Worm (Caenorhabditis elegans) whole organism, L3 larva: ENCODE measurements around the gene daf-37.

ENCODE experiments used
- R02D3.7 ChIP-seq: fragments of 150-350 bp; optimal IDR thresholded peaks from 2 replicates; lab custom pipeline; 2014; ENCODE audit warnings: missing biosample characterization, missing genetic modification characterization
- ZK546.5 ChIP-seq: sonication (generic microtip); optimal IDR thresholded peaks from 2 replicates; lab custom pipeline; 2017; ENCODE audit warnings: missing biosample characterization, missing genetic modification characterization
- ama-1 ChIP-seq: fragments of 150-350 bp; optimal IDR thresholded peaks from 2 replicates; lab custom pipeline; 2018
- ceh-16 ChIP-seq: sonication (generic microtip); optimal IDR thresholded peaks from 2 replicates; lab custom pipeline; 2017; ENCODE audit warnings: missing biosample characterization, missing genetic modification characterization
- ceh-82 ChIP-seq: fragments of 150-350 bp; optimal IDR thresholded peaks from 2 replicates; lab custom pipeline; 2014; ENCODE audit warnings: missing biosample characterization, missing genetic modification characterization
- ceh-9 ChIP-seq: sonication (generic microtip); optimal IDR thresholded peaks from 2 replicates; lab custom pipeline; 2018; ENCODE audit warnings: missing biosample characterization, missing genetic modification characterization
- egl-27 ChIP-seq: sonication (generic microtip); optimal IDR thresholded peaks from 4 replicates; lab custom pipeline; 2017; ENCODE audit warnings: missing biosample characterization, missing genetic modification reagents, missing genetic modification characterization
- egl-5 ChIP-seq: fragments of 150-350 bp; optimal IDR thresholded peaks from 2 replicates; lab custom pipeline; 2017; ENCODE audit warnings: missing biosample characterization, missing genetic modification reagents, missing genetic modification characterization, inconsistent platforms
- elt-1 ChIP-seq: fragments of 150-350 bp; optimal IDR thresholded peaks from 2 replicates; lab custom pipeline; 2014; ENCODE audit warnings: missing biosample characterization, missing genetic modification characterization
- elt-2 ChIP-seq: sonication (generic microtip); optimal IDR thresholded peaks from 2 replicates; lab custom pipeline; 2016; ENCODE audit warnings: missing genetic modification reagents, mild to moderate bottlenecking, missing genetic modification characterization, missing compliant biosample characterization
- elt-3 ChIP-seq, 3 experiments: fragments of 150-350 bp in 1 of 3; sonication (generic microtip) in 2 of 3; optimal IDR thresholded peaks; 2 replicates in 2 of 3; 4 replicates in 1 of 3; lab custom pipeline; 2014 to 2017; ENCODE audit warnings: missing biosample characterization in 3 of 3, missing genetic modification characterization in 3 of 3
- eor-1 ChIP-seq, 2 experiments: fragments of 150-350 bp; optimal IDR thresholded peaks; 2 replicates each; lab custom pipeline; 2014 to 2018; ENCODE audit warnings: missing biosample characterization in 2 of 2, missing genetic modification characterization in 2 of 2
- fkh-2 ChIP-seq: fragments of 150-350 bp; optimal IDR thresholded peaks from 2 replicates; lab custom pipeline; 2014; ENCODE audit warnings: missing biosample characterization, missing genetic modification reagents, missing genetic modification characterization
- fos-1 ChIP-seq: fragments of 150-350 bp; optimal IDR thresholded peaks from 2 replicates; lab custom pipeline; 2014; ENCODE audit warnings: missing biosample characterization, missing genetic modification characterization
- hmg-11 ChIP-seq: sonication (generic microtip); optimal IDR thresholded peaks from 2 replicates; lab custom pipeline; 2016; ENCODE audit warnings: missing genetic modification characterization, missing compliant biosample characterization
- jun-1 ChIP-seq: fragments of 150-350 bp; optimal IDR thresholded peaks from 2 replicates; lab custom pipeline; 2014; ENCODE audit warnings: missing biosample characterization, missing genetic modification reagents, missing genetic modification characterization
- lin-15B ChIP-seq: fragments of 150-350 bp; optimal IDR thresholded peaks from 2 replicates; lab custom pipeline; 2014; ENCODE audit warnings: missing biosample characterization, missing genetic modification characterization
- mml-1 ChIP-seq: fragments of 150-350 bp; sonication (generic microtip); optimal IDR thresholded peaks from 3 replicates; lab custom pipeline; 2014; ENCODE audit warnings: missing biosample characterization, missing genetic modification characterization
- nfya-1 ChIP-seq: sonication (generic microtip); optimal IDR thresholded peaks from 2 replicates; lab custom pipeline; 2017; ENCODE audit warnings: missing genetic modification characterization, mild to moderate bottlenecking, missing compliant biosample characterization, antibody characterized with exemption, moderate library complexity; ENCODE audit not compliant: insufficient read depth
- nhr-11 ChIP-seq: fragments of 150-350 bp; optimal IDR thresholded peaks from 2 replicates; lab custom pipeline; 2014; ENCODE audit warnings: missing biosample characterization, missing genetic modification characterization
- nhr-12 ChIP-seq: fragments of 150-350 bp; optimal IDR thresholded peaks from 2 replicates; lab custom pipeline; 2014; ENCODE audit warnings: missing biosample characterization, missing genetic modification characterization
- nhr-23 ChIP-seq: fragments of 150-350 bp; optimal IDR thresholded peaks from 2 replicates; lab custom pipeline; 2014; ENCODE audit warnings: missing biosample characterization, missing genetic modification reagents, missing genetic modification characterization
- nhr-237 ChIP-seq: fragments of 150-350 bp; optimal IDR thresholded peaks from 2 replicates; lab custom pipeline; 2014; ENCODE audit warnings: missing biosample characterization, missing genetic modification characterization
- nhr-25 ChIP-seq: sonication (generic microtip); optimal IDR thresholded peaks from 2 replicates; lab custom pipeline; 2017; ENCODE audit warnings: missing biosample characterization, missing genetic modification characterization
- nhr-28 ChIP-seq: fragments of 150-350 bp; optimal IDR thresholded peaks from 2 replicates; lab custom pipeline; 2014; ENCODE audit warnings: missing biosample characterization, missing genetic modification characterization
- nhr-43 ChIP-seq: sonication (generic microtip); optimal IDR thresholded peaks from 2 replicates; lab custom pipeline; 2016; ENCODE audit warnings: mild to moderate bottlenecking, missing genetic modification characterization, missing compliant biosample characterization; ENCODE audit not compliant: poor library complexity, severe bottlenecking
- nhr-76 ChIP-seq: fragments of 150-350 bp; sonication (generic microtip); optimal IDR thresholded peaks from 5 replicates; lab custom pipeline; 2014; ENCODE audit warnings: missing biosample characterization, missing genetic modification characterization
- pha-4 ChIP-seq: fragments of 150-350 bp; optimal IDR thresholded peaks from 2 replicates; lab custom pipeline; 2014; ENCODE audit warnings: missing biosample characterization, missing genetic modification reagents, missing genetic modification characterization
- pqm-1 ChIP-seq: fragments of 150-350 bp; optimal IDR thresholded peaks from 2 replicates; lab custom pipeline; 2017; ENCODE audit warnings: missing biosample characterization, missing genetic modification characterization, inconsistent platforms
- sea-2 ChIP-seq: fragments of 150-350 bp; sonication (generic microtip); optimal IDR thresholded peaks from 4 replicates; lab custom pipeline; 2014; ENCODE audit warnings: missing biosample characterization, missing genetic modification reagents, missing genetic modification characterization
- tbx-2 ChIP-seq: sonication (generic microtip); optimal IDR thresholded peaks from 2 replicates; lab custom pipeline; 2016; ENCODE audit warnings: mild to moderate bottlenecking, missing genetic modification characterization, missing compliant biosample characterization
- unc-39 ChIP-seq: sonication (generic microtip); optimal IDR thresholded peaks from 4 replicates; lab custom pipeline; 2017; ENCODE audit warnings: missing biosample characterization, missing genetic modification characterization
- unc-62 ChIP-seq: fragments of 150-350 bp; sonication (generic microtip); optimal IDR thresholded peaks from 4 replicates; lab custom pipeline; 2014; ENCODE audit warnings: missing biosample characterization, missing genetic modification reagents, missing genetic modification characterization
- ztf-11 ChIP-seq: fragments of 150-350 bp; optimal IDR thresholded peaks from 2 replicates; lab custom pipeline; 2014; ENCODE audit warnings: missing biosample characterization, missing genetic modification characterization

daf-37 gene

ce11 chrII:6180552-6180951, 27.5 kb downstream of the daf-37 start:
- TF ChIP-seq elt-2: peak; percentile 2
- no peak for TF ChIP-seq nhr-237 (tag; lab: Kevin White, UChicago)

- TF ChIP-seq pha-4 (tag; lab: Kevin White, UChicago) (no peak), sea-2 (GFP tag; lab: Kevin White, UChicago) (no peak), nhr-23 (tag; lab: Kevin White, UChicago) (no peak), R02D3.7 (tag; lab: Kevin White, UChicago) (no peak), unc-39 (tag; lab: Kevin White, UChicago) (no peak), fkh-2 (tag; lab: Kevin White, UChicago) (no peak), hmg-11 (no peak), egl-27 (tag; lab: Kevin White, UChicago) (no peak), lin-15B (no peak), nhr-12 (tag; lab: Kevin White, UChicago) (no peak)
These were observed 28.5 kb downstream of the daf-37 start, which contains the start of gene F40H3.1 for ce11 chrII:6179531-6179930. F40H3.1 (plus strand) TSS chrII:6179831.

- TF ChIP-seq nhr-23 (tag; lab: Kevin White, UChicago) (no peak), elt-1 (tag; lab: Kevin White, UChicago) (no peak), unc-62 (GFP tag; lab: Kevin White, UChicago) (no peak), pha-4 (tag; lab: Kevin White, UChicago) (peak; percentile 83)
- TF ChIP-seq, all 47 proteins: peak for 1
These were observed 29.3 kb downstream of the daf-37 start for ce11 chrII:6178743-6179129.

DNA sequence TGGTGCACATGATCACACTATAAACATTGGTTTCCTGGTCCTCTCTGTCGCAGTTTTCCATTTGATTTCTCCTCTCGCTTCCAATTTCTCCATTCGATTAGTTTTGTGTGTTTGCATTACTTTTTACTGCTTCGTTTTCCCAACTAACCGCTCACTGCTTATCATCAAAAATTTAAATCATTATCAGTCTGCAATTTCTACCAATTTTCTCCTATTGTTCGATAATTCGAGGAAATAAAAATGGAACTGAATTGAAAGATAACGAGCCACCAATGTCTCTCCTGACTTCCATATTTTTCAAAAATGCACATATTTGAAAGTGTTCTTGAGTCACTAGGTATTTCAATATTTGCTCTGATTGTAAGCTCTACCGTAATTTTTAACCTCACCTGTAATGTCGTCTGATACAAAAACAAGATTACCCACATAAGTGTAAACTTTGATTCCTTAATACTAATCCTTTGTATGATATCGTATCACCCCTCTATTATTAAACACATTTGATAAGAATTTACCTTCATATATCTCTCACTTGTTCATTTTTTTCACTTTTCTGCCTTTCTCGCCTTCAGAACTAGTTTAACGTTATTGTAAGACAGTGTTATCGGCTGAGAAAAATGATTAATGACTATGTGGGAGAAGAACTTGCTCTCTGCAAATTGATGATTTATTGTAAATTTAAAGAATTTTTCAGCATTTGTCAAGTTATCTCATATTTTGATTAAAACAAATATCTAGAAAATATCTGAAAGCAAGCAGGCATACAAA, 29.9 kb downstream of the daf-37 start:
- no peak for TF ChIP-seq ZK546.5 (tag; lab: Kevin White, UChicago)
- TF ChIP-seq elt-2: peak; percentile 90
- peak; percentile 20 for TF ChIP-seq nhr-25 (tag; lab: Kevin White, UChicago)
- no peak for TF ChIP-seq sea-2 (GFP tag; lab: Kevin White, UChicago)
- no peak for TF ChIP-seq elt-3 (tag; optimal IDR thresholded peaks at IDR 0.05; lab: Kevin White, UChicago)
- peak; percentile 27 for TF ChIP-seq pha-4 (tag; lab: Kevin White, UChicago)
- TF ChIP-seq ama-1: no peak
- TF ChIP-seq pqm-1 (tag; lab: Kevin White, UChicago): peak; percentile 71
- TF ChIP-seq tbx-2: no peak
- no peak for TF ChIP-seq egl-27 (tag; lab: Kevin White, UChicago)
- TF ChIP-seq nhr-28 (tag; lab: Kevin White, UChicago): no peak
- TF ChIP-seq unc-39 (tag; lab: Kevin White, UChicago): no peak
- no peak for TF ChIP-seq fos-1 (tag; lab: Kevin White, UChicago)
- no peak for TF ChIP-seq ztf-11 (tag; lab: Kevin White, UChicago)

DNA sequence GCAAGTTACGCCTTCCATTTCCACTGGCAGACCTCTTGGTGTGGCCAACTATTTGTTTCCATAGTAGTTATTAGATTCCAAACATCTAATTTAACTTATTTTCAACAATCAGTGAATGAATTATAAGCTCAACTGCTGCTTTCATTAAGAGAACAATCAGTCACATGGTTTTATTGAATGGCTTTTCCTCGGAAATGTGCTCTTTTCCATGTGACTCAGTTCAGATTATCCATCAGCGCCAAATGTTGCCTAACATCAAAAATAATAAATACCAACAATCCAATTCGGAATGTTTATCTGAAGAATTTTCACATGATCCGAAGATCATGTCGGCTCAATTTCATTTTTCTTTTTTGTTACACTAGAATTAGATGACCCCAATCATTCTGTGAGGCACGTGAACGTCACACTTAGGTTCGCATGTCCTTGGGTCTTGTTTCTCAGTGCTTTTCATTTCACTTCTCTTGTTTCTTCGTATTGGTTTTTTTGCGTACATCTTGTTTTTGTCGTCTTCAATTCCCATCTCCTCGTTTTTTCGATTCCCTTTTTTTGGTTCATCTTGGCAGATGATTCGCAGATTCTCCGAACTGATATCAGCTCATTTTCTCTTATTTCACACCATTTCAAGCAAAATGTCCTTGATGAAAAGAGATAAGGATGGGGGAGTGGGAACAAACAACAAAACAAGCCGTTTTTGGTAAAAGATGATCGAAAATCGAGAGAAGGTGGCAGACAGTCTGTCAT, 31.7 kb downstream of the daf-37 start:
- TF ChIP-seq R02D3.7 (tag; lab: Kevin White, UChicago) (no peak), ceh-16 (tag; lab: Kevin White, UChicago) (no peak), nhr-237 (tag; lab: Kevin White, UChicago) (no peak), nfya-1 (no peak), hmg-11 (no peak), elt-3 (tag; optimal IDR thresholded peaks at IDR 0.05; lab: Kevin White, UChicago) (no peak), ceh-9 (tag; lab: Kevin White, UChicago) (no peak), elt-1 (tag; lab: Kevin White, UChicago) (peak; percentile 99), elt-2 (no peak), unc-62 (GFP tag; lab: Kevin White, UChicago) (no peak), jun-1 (no peak), nhr-43 (no peak), egl-5 (tag; lab: Kevin White, UChicago) (peak; percentile 66), nhr-76 (no peak), pha-4 (tag; lab: Kevin White, UChicago) (no peak), mml-1 (tag; lab: Kevin White, UChicago) (no peak), unc-39 (tag; lab: Kevin White, UChicago) (no peak), lin-15B (no peak), pqm-1 (tag; lab: Kevin White, UChicago) (no peak), nhr-25 (tag; lab: Kevin White, UChicago) (peak; percentile 54), nhr-11 (tag; lab: Kevin White, UChicago) (no peak), ceh-82 (tag; lab: Kevin White, UChicago) (no peak), sea-2 (GFP tag; lab: Kevin White, UChicago) (no peak), eor-1 (tag; optimal IDR thresholded peaks at IDR 0.05; lab: Kevin White, UChicago) (no peak)
